Fruit fly (Drosophila melanogaster) whole organism, embryonic: ENCODE results near the gene CG6791.

Experiments
- Blimp-1 ChIP-seq: fragments of 200-800 bp; sonication (Bioruptor generic); optimal IDR thresholded peaks from 3 replicates; lab custom pipeline; 2018; ENCODE audit warnings: missing biosample characterization, missing genetic modification characterization, mild to moderate bottlenecking, moderate library complexity, missing genetic modification reagents
- CG1024 ChIP-seq: fragments of 200-800 bp; sonication (Bioruptor generic); IDR thresholded peaks from 2 replicates; pipeline ENCODE4 v1.3.6; 2022; ENCODE audit warnings: missing biosample characterization, missing genetic modification characterization
- CG11085 ChIP-seq: fragments of 200-800 bp; sonication (Bioruptor generic); IDR thresholded peaks from 2 replicates; pipeline ENCODE4 v1.3.6; 2022; ENCODE audit warnings: missing biosample characterization, missing genetic modification characterization
- CG12236 ChIP-seq: fragments of 200-800 bp; sonication (Bioruptor generic); optimal IDR thresholded peaks from 2 replicates; lab custom pipeline; 2016; ENCODE audit warnings: missing biosample characterization, missing genetic modification characterization
- CG12744 ChIP-seq: fragments of 200-800 bp; sonication (Bioruptor generic); optimal IDR thresholded peaks from 2 replicates; lab custom pipeline; 2016; ENCODE audit warnings: missing biosample characterization, missing genetic modification characterization
- CG13287 ChIP-seq: fragments of 200-800 bp; sonication (Bioruptor generic); IDR thresholded peaks from 2 replicates; pipeline ENCODE4 v1.3.6; 2022; ENCODE audit warnings: missing biosample characterization, missing genetic modification characterization; ENCODE audit not compliant: partially characterized antibody
- CG13296 ChIP-seq: fragments of 200-800 bp; sonication (Bioruptor generic); optimal IDR thresholded peaks from 3 replicates; lab custom pipeline; 2018; ENCODE audit warnings: missing biosample characterization, mild to moderate bottlenecking, missing genetic modification characterization
- CG13775 ChIP-seq: fragments of 200-800 bp; sonication (Bioruptor generic); optimal IDR thresholded peaks from 3 replicates; lab custom pipeline; 2017; ENCODE audit warnings: missing biosample characterization, mild to moderate bottlenecking, missing genetic modification characterization
- CG17186 ChIP-seq: fragments of 200-800 bp; sonication (Bioruptor generic); optimal IDR thresholded peaks from 3 replicates; lab custom pipeline; 2017; ENCODE audit warnings: missing biosample characterization, missing genetic modification reagents, missing genetic modification characterization
- CG2889 ChIP-seq: fragments of 200-800 bp; sonication (Bioruptor generic); IDR thresholded peaks from 3 replicates; pipeline ENCODE4 v1.3.6; 2022; ENCODE audit warnings: missing biosample characterization, missing genetic modification characterization
- CG33557 ChIP-seq: fragments of 200-800 bp; sonication (Bioruptor generic); optimal IDR thresholded peaks from 2 replicates; lab custom pipeline; 2019; ENCODE audit warnings: missing biosample characterization, mild to moderate bottlenecking, missing genetic modification characterization, moderate library complexity
- CG3407 ChIP-seq: fragments of 200-800 bp; sonication (Bioruptor generic); optimal IDR thresholded peaks from 2 replicates; lab custom pipeline; 2018; ENCODE audit warnings: missing biosample characterization, mild to moderate bottlenecking, missing genetic modification characterization
- CG3847 ChIP-seq: fragments of 200-800 bp; sonication (Bioruptor generic); IDR thresholded peaks from 2 replicates; pipeline ENCODE4 v1.3.6; 2022; ENCODE audit warnings: missing biosample characterization, missing genetic modification characterization
- CG5953 ChIP-seq: fragments of 200-800 bp; sonication (Bioruptor generic); IDR thresholded peaks from 2 replicates; pipeline ENCODE4 v1.3.6; 2022; ENCODE audit warnings: missing biosample characterization, missing genetic modification characterization
- CG6175 ChIP-seq: fragments of 200-800 bp; sonication (Bioruptor generic); IDR thresholded peaks from 3 replicates; pipeline ENCODE4 v1.3.6; 2022; ENCODE audit warnings: missing biosample characterization, missing genetic modification characterization
- CG6854 ChIP-seq: fragments of 200-800 bp; sonication (Bioruptor generic); optimal IDR thresholded peaks from 3 replicates; lab custom pipeline; 2017; ENCODE audit warnings: missing biosample characterization, mild to moderate bottlenecking, missing genetic modification characterization
- CG9797 ChIP-seq: fragments of 200-800 bp; sonication (Bioruptor generic); optimal IDR thresholded peaks from 3 replicates; lab custom pipeline; 2018; ENCODE audit warnings: missing biosample characterization, mild to moderate bottlenecking, missing genetic modification characterization
- CHES-1-like ChIP-seq: fragments of 200-800 bp; sonication (Bioruptor generic); optimal IDR thresholded peaks from 2 replicates; lab custom pipeline; 2016; ENCODE audit warnings: missing biosample characterization, missing genetic modification characterization
- CkIIα-i1 ChIP-seq: fragments of 200-800 bp; sonication (Bioruptor generic); IDR thresholded peaks from 2 replicates; pipeline ENCODE4 v1.3.6; 2022; ENCODE audit warnings: missing biosample characterization, missing genetic modification characterization
- D19B ChIP-seq: fragments of 200-800 bp; sonication (Bioruptor generic); optimal IDR thresholded peaks from 2 replicates; lab custom pipeline; 2017; ENCODE audit warnings: missing biosample characterization, mild to moderate bottlenecking, missing genetic modification characterization
- Dip2 ChIP-seq: fragments of 200-800 bp; sonication (Bioruptor generic); IDR thresholded peaks from 2 replicates; pipeline ENCODE4 v1.3.6; 2022; ENCODE audit warnings: missing biosample characterization, missing genetic modification characterization
- Gug ChIP-seq: fragments of 200-800 bp; sonication (Bioruptor generic); IDR thresholded peaks from 4 replicates; pipeline ENCODE4 v1.3.6; 2022; ENCODE audit warnings: missing biosample characterization, missing genetic modification characterization
- Neu2 ChIP-seq: fragments of 200-800 bp; sonication (Bioruptor generic); optimal IDR thresholded peaks from 3 replicates; lab custom pipeline; 2016; ENCODE audit warnings: missing biosample characterization, missing genetic modification characterization, borderline replicate concordance
- Oli ChIP-seq: fragments of 200-800 bp; sonication (Bioruptor generic); optimal IDR thresholded peaks from 2 replicates; lab custom pipeline; 2018; ENCODE audit warnings: missing biosample characterization, mild to moderate bottlenecking, missing genetic modification characterization, moderate library complexity
- Opbp ChIP-seq: fragments of 200-800 bp; sonication (Bioruptor generic); IDR thresholded peaks from 3 replicates; pipeline ENCODE4 v1.3.6; 2022; ENCODE audit warnings: missing biosample characterization, missing genetic modification characterization; ENCODE audit not compliant: partially characterized antibody
- abd-A ChIP-seq: fragments of 200-800 bp; sonication (Bioruptor generic); optimal IDR thresholded peaks from 3 replicates; lab custom pipeline; 2019; ENCODE audit warnings: missing biosample characterization, mild to moderate bottlenecking, missing genetic modification characterization, moderate library complexity
- bigmax ChIP-seq: fragments of 200-800 bp; sonication (Bioruptor generic); optimal IDR thresholded peaks from 2 replicates; lab custom pipeline; 2018; ENCODE audit warnings: missing biosample characterization, mild to moderate bottlenecking, missing genetic modification characterization
- chinmo ChIP-seq: fragments of 200-800 bp; sonication (Bioruptor generic); IDR thresholded peaks from 4 replicates; pipeline ENCODE4 v1.3.6; 2022; ENCODE audit warnings: missing biosample characterization, missing genetic modification characterization; ENCODE audit not compliant: partially characterized antibody
- crc ChIP-seq: fragments of 200-800 bp; sonication (Bioruptor generic); optimal IDR thresholded peaks from 2 replicates; lab custom pipeline; 2016; ENCODE audit warnings: missing biosample characterization, missing genetic modification characterization
- dm ChIP-seq: fragments of 200-800 bp; sonication (Bioruptor generic); optimal IDR thresholded peaks from 3 replicates; lab custom pipeline; 2016; ENCODE audit warnings: missing biosample characterization, missing genetic modification characterization
- emc ChIP-seq: fragments of 200-800 bp; sonication (Bioruptor generic); optimal IDR thresholded peaks from 2 replicates; lab custom pipeline; 2016; ENCODE audit warnings: missing biosample characterization, missing genetic modification characterization
- ftz-f1 ChIP-seq: fragments of 200-800 bp; sonication (Bioruptor generic); optimal IDR thresholded peaks from 2 replicates; lab custom pipeline; 2016; ENCODE audit warnings: missing biosample characterization, missing genetic modification characterization
- gcm2 ChIP-seq: fragments of 200-800 bp; sonication (Bioruptor generic); optimal IDR thresholded peaks from 2 replicates; lab custom pipeline; 2016; ENCODE audit warnings: missing biosample characterization, missing genetic modification characterization
- gem ChIP-seq: fragments of 200-800 bp; sonication (Bioruptor generic); optimal IDR thresholded peaks from 2 replicates; lab custom pipeline; 2019; ENCODE audit warnings: missing biosample characterization, mild to moderate bottlenecking, missing genetic modification characterization, moderate library complexity
- hkb ChIP-seq, 2 experiments: fragments of 200-800 bp in 1 of 2; fragments of >200 bp in 1 of 2; sonication (Bioruptor generic) in 1 of 2; IDR thresholded peaks in 1 of 2; optimal IDR thresholded peaks in 1 of 2; 2 replicates each; pipeline versions ENCODE4 v1.3.6 to Lab custom; 2017 to 2022; ENCODE audit warnings: missing biosample characterization in 1 of 2, missing genetic modification characterization in 1 of 2
- hth ChIP-seq: fragments of >200 bp; optimal IDR thresholded peaks from 2 replicates; lab custom pipeline; 2017; ENCODE audit warnings: inconsistent platforms
- lilli ChIP-seq: fragments of 200-800 bp; sonication (Bioruptor generic); optimal IDR thresholded peaks from 3 replicates; lab custom pipeline; 2016; ENCODE audit warnings: missing biosample characterization, missing genetic modification characterization
- mirr ChIP-seq: fragments of 200-800 bp; sonication (Bioruptor generic); optimal IDR thresholded peaks from 3 replicates; lab custom pipeline; 2018; ENCODE audit warnings: missing biosample characterization, mild to moderate bottlenecking, missing genetic modification characterization
- mld ChIP-seq: fragments of 200-800 bp; sonication (Bioruptor generic); IDR thresholded peaks from 3 replicates; pipeline ENCODE4 v1.3.6; 2022; ENCODE audit warnings: missing biosample characterization, missing genetic modification characterization; ENCODE audit not compliant: partially characterized antibody
- onecut ChIP-seq: fragments of 200-800 bp; sonication (Bioruptor generic); IDR thresholded peaks from 2 replicates; pipeline ENCODE4 v1.3.6; 2022; ENCODE audit warnings: missing biosample characterization, missing genetic modification characterization
- pb ChIP-seq: fragments of 200-800 bp; sonication (Bioruptor generic); optimal IDR thresholded peaks from 3 replicates; lab custom pipeline; 2016; ENCODE audit warnings: missing biosample characterization, missing genetic modification characterization
- pfk ChIP-seq: fragments of 200-800 bp; sonication (Bioruptor generic); optimal IDR thresholded peaks from 2 replicates; lab custom pipeline; 2018; ENCODE audit warnings: missing biosample characterization, mild to moderate bottlenecking, missing genetic modification characterization, moderate library complexity
- pho ChIP-seq: fragments of 200-800 bp; sonication (Bioruptor generic); optimal IDR thresholded peaks from 2 replicates; lab custom pipeline; 2016; ENCODE audit warnings: missing biosample characterization, missing genetic modification characterization
- run ChIP-seq: fragments of 200-800 bp; sonication (Bioruptor generic); optimal IDR thresholded peaks from 3 replicates; lab custom pipeline; 2018; ENCODE audit warnings: missing biosample characterization, mild to moderate bottlenecking, missing genetic modification characterization
- scrt ChIP-seq: fragments of 200-800 bp; sonication (Bioruptor generic); optimal IDR thresholded peaks from 2 replicates; lab custom pipeline; 2018; ENCODE audit warnings: missing biosample characterization, mild to moderate bottlenecking, missing genetic modification characterization, moderate library complexity
- sim ChIP-seq: fragments of 200-800 bp; sonication (Bioruptor generic); IDR thresholded peaks from 2 replicates; pipeline ENCODE4 v1.3.6; 2022; ENCODE audit warnings: missing biosample characterization, missing genetic modification characterization
- slbo ChIP-seq: fragments of 200-800 bp; sonication (Bioruptor generic); IDR thresholded peaks from 2 replicates; pipeline ENCODE4 v1.3.6; 2022; ENCODE audit warnings: missing biosample characterization, missing genetic modification characterization
- so ChIP-seq: fragments of 200-800 bp; sonication (Bioruptor generic); IDR thresholded peaks from 3 replicates; pipeline ENCODE4 v1.3.6; 2022; ENCODE audit warnings: missing biosample characterization, missing genetic modification characterization
- tap ChIP-seq: fragments of 200-800 bp; optimal IDR thresholded peaks from 3 replicates; lab custom pipeline; 2019; ENCODE audit warnings: missing biosample characterization, mild to moderate bottlenecking, missing genetic modification characterization, moderate library complexity
- tup ChIP-seq: fragments of 200-800 bp; sonication (Bioruptor generic); optimal IDR thresholded peaks from 2 replicates; lab custom pipeline; 2016; ENCODE audit warnings: missing biosample characterization, mild to moderate bottlenecking, missing genetic modification characterization, moderate library complexity

The CG6791 gene

DNA sequence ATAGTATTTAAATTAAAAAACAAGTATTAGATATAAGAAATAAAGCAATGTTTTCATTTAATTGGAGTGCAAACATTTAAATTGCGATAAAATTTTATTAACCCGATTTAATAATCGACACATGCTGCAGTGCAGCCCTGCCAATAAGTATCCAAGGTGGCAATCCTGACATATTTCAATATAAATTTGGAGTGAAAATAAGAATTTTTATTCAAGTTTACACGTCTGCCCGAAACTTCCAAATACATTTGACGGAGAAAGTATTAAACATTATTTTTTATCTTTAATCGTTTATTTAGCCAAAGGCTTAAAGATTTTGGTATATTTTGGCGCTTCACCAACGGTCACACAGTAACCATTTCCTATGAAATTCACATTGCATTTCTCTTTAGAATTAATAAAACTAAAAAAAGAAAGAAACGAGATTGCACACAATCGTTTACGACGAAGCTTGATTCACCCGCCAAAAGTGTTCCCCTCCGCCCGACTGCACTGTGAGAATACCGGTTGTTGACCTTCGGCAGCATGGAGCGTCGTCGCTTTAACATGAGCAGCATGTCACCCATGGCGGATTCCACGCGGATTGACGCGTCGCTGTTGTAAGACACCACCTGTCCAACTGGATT is 38.6 kb upstream of the CG6791 start, which contains the start of gene CG14712 (continued):
- no peak for TF ChIP-seq run
- peak; percentile 67 for TF ChIP-seq lilli (GFP tag; lab: Kevin White, UChicago)
- no peak for TF ChIP-seq Gug (GFP tag; lab: Robert Waterston, UW)
- no peak for TF ChIP-seq emc (GFP tag; lab: Kevin White, UChicago)
- TF ChIP-seq slbo (GFP tag; lab: Robert Waterston, UW), result peak; percentile 40; the same call in 1 of the 2 replicates
- TF ChIP-seq tap, result no peak
- TF ChIP-seq CG33557 (GFP tag; lab: Kevin White, UChicago), result no peak
- no peak for TF ChIP-seq CG13296 (GFP tag; lab: Kevin White, UChicago)
- TF ChIP-seq pho (GFP tag; lab: Kevin White, UChicago), result peak; percentile 24
- peak; percentile 78 for TF ChIP-seq CG13287 (GFP tag; lab: Robert Waterston, UW)
- TF ChIP-seq CG17186 (GFP tag; lab: Kevin White, UChicago), result peak; percentile 49
- TF ChIP-seq dm, result peak; percentile 28
- peak; percentile 73 for TF ChIP-seq CG9797
- no peak for TF ChIP-seq CG11085 (GFP tag; lab: Robert Waterston, UW)
- 0 out of 4 replicates have a peak, but pooled peaks have one; percentile 66 for TF ChIP-seq chinmo (GFP tag; lab: Robert Waterston, UW)
- no peak for TF ChIP-seq bigmax (GFP tag; lab: Kevin White, UChicago)
- TF ChIP-seq mld, result no peak
- no peak for TF ChIP-seq Blimp-1 (GFP tag; lab: Kevin White, UChicago)
- no peak for TF ChIP-seq CG5953
- no peak for TF ChIP-seq CG1024 (GFP tag; lab: Robert Waterston, UW)
- TF ChIP-seq CG6175 (GFP tag; lab: Robert Waterston, UW), result no peak
- no peak for TF ChIP-seq CG2889 (GFP tag; lab: Robert Waterston, UW)
- no peak for TF ChIP-seq D19B
- TF ChIP-seq CkIIα-i1 (GFP tag; lab: Robert Waterston, UW), result no peak
- TF ChIP-seq hkb (optimal IDR thresholded peaks at IDR 0.05; lab: Kevin White, UChicago), result no peak
- peak; percentile 46 for TF ChIP-seq hkb (GFP tag; IDR thresholded peaks at IDR 0.05; lab: Robert Waterston, UW)
- TF ChIP-seq Neu2, result no peak
- TF ChIP-seq onecut (GFP tag; lab: Robert Waterston, UW), result no peak
- no peak for TF ChIP-seq Oli (tag; lab: Kevin White, UChicago)
- TF ChIP-seq mirr, result no peak
- no peak for TF ChIP-seq crc
- TF ChIP-seq tup (GFP tag; lab: Kevin White, UChicago), result no peak
- TF ChIP-seq CG12236 (GFP tag; lab: Kevin White, UChicago), result no peak
- TF ChIP-seq CG6854, result no peak
- TF ChIP-seq CG3407 (GFP tag; lab: Kevin White, UChicago), result no peak
- 0 out of 3 replicates have a peak, but pooled peaks have one; percentile 25 for TF ChIP-seq Opbp (GFP tag; lab: Robert Waterston, UW)
- TF ChIP-seq ftz-f1 (GFP tag; lab: Kevin White, UChicago), result peak; percentile 75
- TF ChIP-seq hth (lab: Kevin White, UChicago), result no peak
- no peak for TF ChIP-seq abd-A
- no peak for TF ChIP-seq pb (GFP tag; lab: Kevin White, UChicago)
- TF ChIP-seq CG3847, result 0 out of 2 replicates have a peak, but pooled peaks have one; percentile 23
- TF ChIP-seq CG12744 (GFP tag; lab: Kevin White, UChicago), result no peak
- no peak for TF ChIP-seq gem (tag; lab: Kevin White, UChicago)
- peak; percentile 11 for TF ChIP-seq CG13775 (GFP tag; lab: Kevin White, UChicago)
- TF ChIP-seq Dip2 (GFP tag; lab: Robert Waterston, UW), result no peak
- no peak for TF ChIP-seq pfk (GFP tag; lab: Kevin White, UChicago)
- no peak for TF ChIP-seq CHES-1-like (GFP tag; lab: Kevin White, UChicago)
- no peak for TF ChIP-seq gcm2
- TF ChIP-seq sim, result no peak
- TF ChIP-seq scrt (GFP tag; lab: Kevin White, UChicago), result no peak
- no peak for TF ChIP-seq so (GFP tag; lab: Robert Waterston, UW)
